Worm (Caenorhabditis elegans) whole organism, L4 larva: Measurements from ENCODE around the gene cnc-7.

Experiments
- D1046.2 ChIP-seq: fragments of 200-800 bp; sonication (Bioruptor generic); IDR thresholded peaks from 2 replicates; pipeline ENCODE4 v1.3.6; 2022; ENCODE audit warnings: missing genetic modification characterization, missing compliant biosample characterization
- F37D6.2 ChIP-seq: sonication (generic microtip); optimal IDR thresholded peaks from 2 replicates; lab custom pipeline; 2016; ENCODE audit warnings: mild to moderate bottlenecking, missing genetic modification characterization, missing compliant biosample characterization
- F44E2.7 ChIP-seq: fragments of 200-800 bp; sonication (Bioruptor generic); IDR thresholded peaks from 2 replicates; pipeline ENCODE4 v2.1.2; 2022; ENCODE audit warnings: missing genetic modification characterization, missing compliant biosample characterization
- F49E8.2 ChIP-seq: sonication (generic microtip); optimal IDR thresholded peaks from 2 replicates; lab custom pipeline; 2016; ENCODE audit warnings: missing compliant biosample characterization, mild to moderate bottlenecking, missing genetic modification characterization, borderline replicate concordance
- T20F7.1 ChIP-seq: fragments of 200-800 bp; sonication (Bioruptor generic); optimal IDR thresholded peaks from 2 replicates; lab custom pipeline; 2018; ENCODE audit warnings: mild to moderate bottlenecking, missing genetic modification characterization, missing compliant biosample characterization
- ZK337.2 ChIP-seq: fragments of 200-800 bp; sonication (Bioruptor generic); IDR thresholded peaks from 2 replicates; pipeline ENCODE4 v1.3.6; 2022; ENCODE audit warnings: missing genetic modification reagents, missing genetic modification characterization, missing compliant biosample characterization
- ZK546.5 ChIP-seq, 2 experiments: sonication (generic microtip); optimal IDR thresholded peaks; 2 replicates each; lab custom pipeline; 2017; ENCODE audit warnings: missing biosample characterization in 2 of 2, missing genetic modification characterization in 2 of 2
- aly-2 ChIP-seq: sonication (generic microtip); optimal IDR thresholded peaks from 2 replicates; lab custom pipeline; 2018; ENCODE audit warnings: missing biosample characterization, missing genetic modification characterization
- arid-1 ChIP-seq: fragments of 200-800 bp; sonication (Bioruptor generic); conservative IDR thresholded peaks from 2 replicates; pipeline ENCODE4 v1.3.6; 2022; ENCODE audit warnings: missing genetic modification reagents, missing genetic modification characterization, missing compliant biosample characterization
- attf-4 ChIP-seq: sonication (generic microtip); optimal IDR thresholded peaks from 3 replicates; lab custom pipeline; 2017; ENCODE audit warnings: missing biosample characterization, missing genetic modification characterization
- ceh-20 ChIP-seq: fragments of 200-800 bp; sonication (Bioruptor generic); IDR thresholded peaks from 2 replicates; pipeline ENCODE4 v1.3.6; 2022; ENCODE audit warnings: missing genetic modification reagents, missing genetic modification characterization, missing compliant biosample characterization
- ceh-32 ChIP-seq: sonication (generic microtip); optimal IDR thresholded peaks from 2 replicates; lab custom pipeline; 2016; ENCODE audit warnings: mild to moderate bottlenecking, missing genetic modification characterization, missing compliant biosample characterization; ENCODE audit not compliant: poor library complexity
- ceh-44 ChIP-seq: fragments of 200-800 bp; sonication (Bioruptor generic); IDR thresholded peaks from 2 replicates; pipeline ENCODE4 v1.3.6; 2022; ENCODE audit warnings: missing genetic modification reagents, missing genetic modification characterization, missing compliant biosample characterization
- ceh-62 ChIP-seq: sonication (generic microtip); optimal IDR thresholded peaks from 2 replicates; lab custom pipeline; 2017; ENCODE audit warnings: missing biosample characterization, missing genetic modification characterization
- ces-1 ChIP-seq: fragments of 150-350 bp; sonication (generic microtip); optimal IDR thresholded peaks from 4 replicates; lab custom pipeline; 2014; ENCODE audit warnings: missing biosample characterization, missing genetic modification reagents, missing genetic modification characterization
- cey-2 ChIP-seq: sonication (generic microtip); optimal IDR thresholded peaks from 3 replicates; lab custom pipeline; 2017; ENCODE audit warnings: missing genetic modification characterization, mild to moderate bottlenecking, missing compliant biosample characterization, antibody characterized with exemption, borderline replicate concordance; ENCODE audit not compliant: insufficient read depth
- daf-16 ChIP-seq, 3 experiments: sonication (generic microtip); optimal IDR thresholded peaks; 2 replicates each; lab custom pipeline; 2016 to 2017; ENCODE audit warnings: missing genetic modification characterization in 3 of 3, missing genetic modification reagents in 3 of 3, mild to moderate bottlenecking in 2 of 3, missing compliant biosample characterization in 2 of 3, missing biosample characterization in 1 of 3, moderate library complexity in 1 of 3
- daf-19 ChIP-seq: fragments of 200-800 bp; sonication (Bioruptor generic); conservative IDR thresholded peaks from 2 replicates; pipeline ENCODE4 v1.3.6; 2022; ENCODE audit warnings: missing genetic modification characterization, missing compliant biosample characterization
- duxl-1 ChIP-seq: sonication (generic microtip); optimal IDR thresholded peaks from 2 replicates; lab custom pipeline; 2016; ENCODE audit warnings: mild to moderate bottlenecking, missing genetic modification characterization, moderate library complexity, missing compliant biosample characterization; ENCODE audit not compliant: poor library complexity
- dve-1 ChIP-seq: sonication (generic microtip); optimal IDR thresholded peaks from 2 replicates; lab custom pipeline; 2017; ENCODE audit warnings: antibody characterized with exemption, mild to moderate bottlenecking, missing genetic modification characterization, missing compliant biosample characterization; ENCODE audit not compliant: insufficient read depth
- egl-43 ChIP-seq: fragments of 200-800 bp; sonication (Bioruptor generic); IDR thresholded peaks from 2 replicates; pipeline ENCODE4 v1.3.6; 2022; ENCODE audit warnings: missing genetic modification reagents, missing genetic modification characterization, missing compliant biosample characterization
- fos-1 ChIP-seq: fragments of 150-350 bp; optimal IDR thresholded peaks from 2 replicates; lab custom pipeline; 2014; ENCODE audit warnings: missing biosample characterization, missing genetic modification characterization
- gei-8 ChIP-seq: fragments of 200-800 bp; sonication (Bioruptor generic); optimal IDR thresholded peaks from 2 replicates; lab custom pipeline; 2018; ENCODE audit warnings: mild to moderate bottlenecking, missing genetic modification characterization, missing compliant biosample characterization
- hlh-30 ChIP-seq: sonication (generic microtip); optimal IDR thresholded peaks from 2 replicates; lab custom pipeline; 2017; ENCODE audit warnings: antibody characterized with exemption, mild to moderate bottlenecking, missing genetic modification characterization, missing compliant biosample characterization; ENCODE audit not compliant: insufficient read depth
- hmg-1.1 ChIP-seq: fragments of 200-800 bp; sonication (Bioruptor generic); IDR thresholded peaks from 2 replicates; pipeline ENCODE4 v1.3.6; 2022; ENCODE audit warnings: missing genetic modification reagents, missing genetic modification characterization, missing compliant biosample characterization
- jun-1 ChIP-seq: fragments of 150-350 bp; optimal IDR thresholded peaks from 2 replicates; lab custom pipeline; 2014; ENCODE audit warnings: missing biosample characterization, missing genetic modification reagents, missing genetic modification characterization
- lim-7 ChIP-seq: fragments of 200-800 bp; sonication (Bioruptor generic); IDR thresholded peaks from 2 replicates; pipeline ENCODE4 v1.3.6; 2022; ENCODE audit warnings: missing genetic modification characterization, missing compliant biosample characterization
- lin-15B ChIP-seq: fragments of 150-350 bp; sonication (generic microtip); optimal IDR thresholded peaks from 3 replicates; lab custom pipeline; 2014; ENCODE audit warnings: missing biosample characterization, missing genetic modification characterization
- lin-38 ChIP-seq: fragments of 200-800 bp; sonication (Bioruptor generic); IDR thresholded peaks from 2 replicates; pipeline ENCODE4 v1.3.6; 2022; ENCODE audit warnings: missing genetic modification reagents, missing genetic modification characterization, missing compliant biosample characterization
- lsy-2 ChIP-seq, 2 experiments: fragments of 150-350 bp in 1 of 2; sonication (generic microtip) in 1 of 2; optimal IDR thresholded peaks; 2 replicates each; lab custom pipeline; 2014 to 2017; ENCODE audit warnings: missing biosample characterization in 2 of 2, missing genetic modification characterization in 2 of 2
- mes-2 ChIP-seq: sonication (generic microtip); optimal IDR thresholded peaks from 2 replicates; lab custom pipeline; 2016; ENCODE audit warnings: missing genotype, mild to moderate bottlenecking, missing genetic modification characterization, missing compliant biosample characterization; ENCODE audit not compliant: poor library complexity, severe bottlenecking
- nhr-102 ChIP-seq: sonication (generic microtip); optimal IDR thresholded peaks from 2 replicates; lab custom pipeline; 2016; ENCODE audit warnings: mild to moderate bottlenecking, missing genetic modification characterization, moderate library complexity, missing compliant biosample characterization
- nhr-111 ChIP-seq: fragments of 200-800 bp; sonication (Bioruptor generic); optimal IDR thresholded peaks from 2 replicates; lab custom pipeline; 2018; ENCODE audit warnings: mild to moderate bottlenecking, missing genetic modification characterization, missing compliant biosample characterization
- nhr-237 ChIP-seq: sonication (generic microtip); optimal IDR thresholded peaks from 2 replicates; lab custom pipeline; 2017; ENCODE audit warnings: missing biosample characterization, missing genetic modification characterization
- nhr-41 ChIP-seq: fragments of 200-800 bp; sonication (Bioruptor generic); IDR thresholded peaks from 2 replicates; pipeline ENCODE4 v1.3.6; 2022; ENCODE audit warnings: missing genetic modification reagents, missing genetic modification characterization, missing compliant biosample characterization
- nhr-42 ChIP-seq: fragments of 200-800 bp; sonication (Bioruptor generic); IDR thresholded peaks from 2 replicates; pipeline ENCODE4 v1.3.6; 2022; ENCODE audit warnings: missing genetic modification characterization, missing compliant biosample characterization
- nhr-48 ChIP-seq: sonication (generic microtip); optimal IDR thresholded peaks from 2 replicates; lab custom pipeline; 2016; ENCODE audit warnings: mild to moderate bottlenecking, missing genetic modification characterization, missing compliant biosample characterization
- pha-4 ChIP-seq, 2 experiments: fragments of 150-350 bp in 1 of 2; fragments of 200-800 bp in 1 of 2; sonication (Bioruptor generic) in 1 of 2; IDR thresholded peaks in 1 of 2; optimal IDR thresholded peaks in 1 of 2; 2 replicates each; pipeline versions ENCODE4 v1.3.6 to Lab custom; 2014 to 2022; ENCODE audit warnings: missing genetic modification characterization in 2 of 2, missing genetic modification reagents in 2 of 2, missing biosample characterization in 1 of 2, missing compliant biosample characterization in 1 of 2
- pqm-1 ChIP-seq: sonication (generic microtip); optimal IDR thresholded peaks from 2 replicates; lab custom pipeline; 2017; ENCODE audit warnings: missing biosample characterization, missing genetic modification characterization
- set-16 ChIP-seq: fragments of 200-800 bp; sonication (Bioruptor generic); IDR thresholded peaks from 2 replicates; pipeline ENCODE4 v1.3.6; 2022; ENCODE audit warnings: missing genetic modification reagents, missing genetic modification characterization, missing compliant biosample characterization
- skn-1 ChIP-seq: fragments of 150-350 bp; optimal IDR thresholded peaks from 2 replicates; lab custom pipeline; 2014; ENCODE audit warnings: missing biosample characterization, missing genetic modification characterization
- snpc-1.2 ChIP-seq: fragments of 200-800 bp; sonication (Bioruptor generic); IDR thresholded peaks from 2 replicates; pipeline ENCODE4 v1.3.6; 2022; ENCODE audit warnings: missing genetic modification reagents, missing genetic modification characterization, missing compliant biosample characterization
- snpc-4 ChIP-seq: fragments of 150-350 bp; optimal IDR thresholded peaks from 2 replicates; lab custom pipeline; 2014; ENCODE audit warnings: missing biosample characterization, missing genetic modification characterization
- spr-1 ChIP-seq: sonication (generic microtip); optimal IDR thresholded peaks from 2 replicates; lab custom pipeline; 2016; ENCODE audit warnings: mild to moderate bottlenecking, missing genetic modification characterization, missing compliant biosample characterization
- vab-7 ChIP-seq: fragments of 200-800 bp; sonication (Bioruptor generic); IDR thresholded peaks from 2 replicates; pipeline ENCODE4 v1.3.6; 2022; ENCODE audit warnings: missing genetic modification reagents, missing genetic modification characterization, missing compliant biosample characterization
- zag-1 ChIP-seq: fragments of 150-350 bp; optimal IDR thresholded peaks from 2 replicates; lab custom pipeline; 2014; ENCODE audit warnings: missing biosample characterization, missing genetic modification characterization
- ztf-11 ChIP-seq: fragments of 150-350 bp; optimal IDR thresholded peaks from 2 replicates; lab custom pipeline; 2014; ENCODE audit warnings: missing biosample characterization, missing genetic modification characterization

Gene cnc-7

ce11 chrV:20417809-20418208, 23.9 kb downstream of the cnc-7 start (continued):
- peak; percentile 98 for TF ChIP-seq hlh-30 (tag; lab: Kevin White, UChicago)
- TF ChIP-seq skn-1 (tag; lab: Kevin White, UChicago), result no peak
- no peak for TF ChIP-seq ZK546.5 (tag; optimal IDR thresholded peaks at IDR 0.05; lab: Kevin White, UChicago)
- TF ChIP-seq vab-7 (GFP tag; lab: Robert Waterston, UW), result no peak
- no peak for TF ChIP-seq nhr-48 (tag; lab: Kevin White, UChicago)
- no peak for TF ChIP-seq daf-16 (GFP tag; optimal IDR thresholded peaks at IDR 0.05; lab: Kevin White, UChicago)
- peak; percentile 10 for TF ChIP-seq daf-16 (tag; optimal IDR thresholded peaks at IDR 0.05; lab: Kevin White, UChicago)
- TF ChIP-seq ceh-62, result no peak
- TF ChIP-seq ztf-11 (tag; lab: Kevin White, UChicago), result no peak
- TF ChIP-seq lin-15B (tag; lab: Kevin White, UChicago), result no peak
- TF ChIP-seq nhr-237, result no peak
- TF ChIP-seq aly-2 (tag; lab: Kevin White, UChicago), result no peak
- peak; percentile 31; the same call in 1 of the 2 replicates for TF ChIP-seq set-16 (GFP tag; lab: Robert Waterston, UW)
- TF ChIP-seq lsy-2 (tag; optimal IDR thresholded peaks at IDR 0.05; lab: Kevin White, UChicago), result peak in 1 of 2 experiments; percentile 73

- TF ChIP-seq gei-8 (GFP tag; lab: Kevin White, UChicago) (no peak), attf-4 (tag; lab: Kevin White, UChicago) (no peak), nhr-111 (GFP tag; lab: Kevin White, UChicago) (no peak), F37D6.2 (tag; lab: Kevin White, UChicago) (no peak), D1046.2 (GFP tag; lab: Robert Waterston, UW) (no peak), ces-1 (GFP tag; lab: Kevin White, UChicago) (no peak), dve-1 (tag; lab: Kevin White, UChicago) (peak; percentile 84), vab-7 (GFP tag; lab: Robert Waterston, UW) (no peak), hmg-1.1 (0 out of 2 replicates have a peak, but pooled peaks have one; percentile 36), F44E2.7 (GFP tag; lab: Robert Waterston, UW) (0 out of 2 replicates have a peak, but pooled peaks have one; percentile 3), ceh-32 (no peak), lim-7 (GFP tag; lab: Robert Waterston, UW) (no peak), mes-2 (peak; percentile 39), pha-4 (GFP tag; IDR thresholded peaks at IDR 0.05; lab: Robert Waterston, UW) (peak; percentile 58; the same call in 1 of the 2 replicates), pha-4 (tag; optimal IDR thresholded peaks at IDR 0.05; lab: Kevin White, UChicago) (peak; percentile 96), jun-1 (tag; lab: Kevin White, UChicago) (no peak), pqm-1 (tag; lab: Kevin White, UChicago) (peak; percentile 0), snpc-4 (no peak), lin-38 (GFP tag; lab: Robert Waterston, UW) (no peak), spr-1 (tag; lab: Kevin White, UChicago) (no peak), aly-2 (tag; lab: Kevin White, UChicago) (no peak), T20F7.1 (no peak), ztf-11 (tag; lab: Kevin White, UChicago) (no peak), zag-1 (tag; lab: Kevin White, UChicago) (no peak), F49E8.2 (tag; lab: Kevin White, UChicago) (no peak), nhr-42 (GFP tag; lab: Robert Waterston, UW) (no peak), fos-1 (tag; lab: Kevin White, UChicago) (no peak), lsy-2 (tag; optimal IDR thresholded peaks at IDR 0.05; lab: Kevin White, UChicago) (peak in 1 of 2 experiments; percentile 57), duxl-1 (no peak), ceh-44 (no peak), snpc-1.2 (no peak), egl-43 (GFP tag; lab: Robert Waterston, UW) (no peak), cey-2 (no peak), ceh-20 (GFP tag; lab: Robert Waterston, UW) (0 out of 2 replicates have a peak, but pooled peaks have one; percentile 43), nhr-102 (peak; percentile 72), arid-1 (GFP tag; lab: Robert Waterston, UW) (no peak), nhr-41 (GFP tag; lab: Robert Waterston, UW) (0 out of 2 replicates have a peak, but pooled peaks have one; percentile 43), ZK337.2 (GFP tag; lab: Robert Waterston, UW) (no peak), daf-19 (GFP tag; lab: Robert Waterston, UW) (no peak)
Measured at ce11 chrV:20418768-20419167, 24.9 kb downstream of the cnc-7 start.
